Worm (Caenorhabditis elegans) whole organism, L4 larva: ENCODE measurements around the gene ints-7.

Experiments
- ama-1 ChIP-seq: fragments of 150-350 bp; optimal IDR thresholded peaks from 2 replicates; lab custom pipeline; 2014; ENCODE audit warnings: inconsistent platforms, mixed read lengths
- attf-4 ChIP-seq: sonication (generic microtip); optimal IDR thresholded peaks from 3 replicates; lab custom pipeline; 2017; ENCODE audit warnings: missing biosample characterization, missing genetic modification characterization
- ceh-28 ChIP-seq: fragments of 150-350 bp; optimal IDR thresholded peaks from 2 replicates; lab custom pipeline; 2014; ENCODE audit warnings: missing biosample characterization, missing genetic modification reagents, missing genetic modification characterization
- ces-1 ChIP-seq: fragments of 150-350 bp; sonication (generic microtip); optimal IDR thresholded peaks from 4 replicates; lab custom pipeline; 2014; ENCODE audit warnings: missing biosample characterization, missing genetic modification reagents, missing genetic modification characterization
- fos-1 ChIP-seq: fragments of 150-350 bp; optimal IDR thresholded peaks from 2 replicates; lab custom pipeline; 2014; ENCODE audit warnings: missing biosample characterization, missing genetic modification characterization
- nhr-11 ChIP-seq: fragments of 150-350 bp; optimal IDR thresholded peaks from 2 replicates; lab custom pipeline; 2014; ENCODE audit warnings: missing biosample characterization, missing genetic modification characterization
- nhr-77 ChIP-seq: fragments of 150-350 bp; optimal IDR thresholded peaks from 2 replicates; lab custom pipeline; 2014; ENCODE audit warnings: missing biosample characterization, missing genetic modification characterization

DNA sequence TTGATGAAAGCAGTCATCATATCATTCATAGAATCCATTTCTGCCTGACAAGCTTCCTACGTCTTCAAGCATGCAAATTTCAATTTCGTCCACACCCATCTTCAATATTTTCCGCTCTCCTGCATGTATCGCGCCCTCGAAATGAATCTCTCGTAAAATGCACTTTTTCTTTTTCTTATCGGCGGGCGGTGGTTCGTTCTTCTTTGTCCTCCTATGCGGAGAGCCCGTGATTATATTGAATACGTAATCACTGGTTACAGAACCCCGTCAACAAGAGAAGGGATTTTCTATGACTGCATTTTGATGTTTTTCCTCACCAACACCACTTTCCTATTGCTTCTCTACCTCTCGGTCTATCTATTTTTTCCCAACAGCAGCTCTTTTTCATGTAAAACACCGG lies 54.0 kb downstream of the ints-7 start:
- no peak for TF ChIP-seq ces-1 (GFP tag; lab: Kevin White, UChicago)
- TF ChIP-seq attf-4 (tag; lab: Kevin White, UChicago): no peak
- TF ChIP-seq nhr-77 (tag; lab: Kevin White, UChicago): no peak
- no peak for TF ChIP-seq nhr-11 (tag; lab: Kevin White, UChicago)
- no peak for TF ChIP-seq ceh-28
- TF ChIP-seq ama-1 (lab: Kevin White, UChicago): peak; percentile 46
- TF ChIP-seq fos-1: no peak
